Fruit fly (Drosophila melanogaster) whole organism, embryonic: ENCODE measurements around the gene alphaKap4.

Source experiments
- Bdp1 ChIP-seq: fragments of 200-800 bp; sonication (Bioruptor generic); optimal IDR thresholded peaks from 3 replicates; lab custom pipeline; 2016; ENCODE audit warnings: missing biosample characterization, missing genetic modification characterization
- CG10209 ChIP-seq: fragments of 200-800 bp; sonication (Bioruptor generic); optimal IDR thresholded peaks from 3 replicates; lab custom pipeline; 2017; ENCODE audit warnings: missing biosample characterization, mild to moderate bottlenecking, missing genetic modification characterization, missing genetic modification reagents
- CG10321 ChIP-seq: fragments of 200-800 bp; sonication (Bioruptor generic); IDR thresholded peaks from 2 replicates; pipeline ENCODE4 v1.3.6; 2022; ENCODE audit warnings: missing biosample characterization, missing genetic modification characterization
- CG12104 ChIP-seq: fragments of 200-800 bp; sonication (Bioruptor generic); optimal IDR thresholded peaks from 3 replicates; lab custom pipeline; 2016; ENCODE audit warnings: missing biosample characterization, missing genetic modification characterization
- CG12236 ChIP-seq: fragments of 200-800 bp; sonication (Bioruptor generic); optimal IDR thresholded peaks from 2 replicates; lab custom pipeline; 2016; ENCODE audit warnings: missing biosample characterization, missing genetic modification characterization
- CG12659 ChIP-seq: fragments of 200-800 bp; sonication (Bioruptor generic); optimal IDR thresholded peaks from 3 replicates; lab custom pipeline; 2017; ENCODE audit warnings: mild to moderate bottlenecking, missing biosample characterization, missing genetic modification reagents, missing genetic modification characterization
- CG14860 ChIP-seq: fragments of 200-800 bp; sonication (Bioruptor generic); IDR thresholded peaks from 3 replicates; pipeline ENCODE4 v1.3.6; 2022; ENCODE audit warnings: missing biosample characterization, missing genetic modification characterization; ENCODE audit not compliant: partially characterized antibody
- CG14965 ChIP-seq: fragments of 200-800 bp; sonication (Bioruptor generic); optimal IDR thresholded peaks from 2 replicates; lab custom pipeline; 2016; ENCODE audit warnings: missing biosample characterization, missing genetic modification characterization, borderline replicate concordance
- CG1529 ChIP-seq: fragments of 200-800 bp; sonication (Bioruptor generic); optimal IDR thresholded peaks from 3 replicates; lab custom pipeline; 2018; ENCODE audit warnings: missing biosample characterization, missing genetic modification characterization
- CG18476 ChIP-seq: fragments of 200-800 bp; sonication (Bioruptor generic); optimal IDR thresholded peaks from 2 replicates; lab custom pipeline; 2016; ENCODE audit warnings: missing biosample characterization, mild to moderate bottlenecking, missing genetic modification characterization
- CG33557 ChIP-seq: fragments of 200-800 bp; sonication (Bioruptor generic); optimal IDR thresholded peaks from 2 replicates; lab custom pipeline; 2019; ENCODE audit warnings: missing biosample characterization, mild to moderate bottlenecking, missing genetic modification characterization, moderate library complexity
- CG4424 ChIP-seq: fragments of 200-800 bp; sonication (Bioruptor generic); optimal IDR thresholded peaks from 3 replicates; lab custom pipeline; 2016; ENCODE audit warnings: missing biosample characterization, missing genetic modification characterization
- CG4617 ChIP-seq: fragments of 200-800 bp; sonication (Bioruptor generic); optimal IDR thresholded peaks from 3 replicates; lab custom pipeline; 2016; ENCODE audit warnings: missing biosample characterization, missing genetic modification characterization, borderline replicate concordance
- CG5953 ChIP-seq: fragments of 200-800 bp; sonication (Bioruptor generic); IDR thresholded peaks from 2 replicates; pipeline ENCODE4 v1.3.6; 2022; ENCODE audit warnings: missing biosample characterization, missing genetic modification characterization
- CG7839 ChIP-seq: fragments of 200-800 bp; sonication (Bioruptor generic); optimal IDR thresholded peaks from 3 replicates; lab custom pipeline; 2018; ENCODE audit warnings: missing biosample characterization, mild to moderate bottlenecking, missing genetic modification characterization, moderate library complexity
- CG8478 ChIP-seq: fragments of >200 bp; optimal IDR thresholded peaks from 2 replicates; lab custom pipeline; 2018
- D19B ChIP-seq: fragments of 200-800 bp; sonication (Bioruptor generic); optimal IDR thresholded peaks from 2 replicates; lab custom pipeline; 2017; ENCODE audit warnings: missing biosample characterization, mild to moderate bottlenecking, missing genetic modification characterization
- Doc3 ChIP-seq: fragments of 200-800 bp; sonication (Bioruptor generic); IDR thresholded peaks from 3 replicates; pipeline ENCODE4 v1.3.6; 2022; ENCODE audit warnings: missing biosample characterization, missing genetic modification characterization; ENCODE audit not compliant: partially characterized antibody
- Dp ChIP-seq: fragments of 200-800 bp; sonication (Bioruptor generic); optimal IDR thresholded peaks from 2 replicates; lab custom pipeline; 2018; ENCODE audit warnings: missing biosample characterization, mild to moderate bottlenecking, missing genetic modification characterization, moderate library complexity
- Fer2 ChIP-seq: fragments of 200-800 bp; sonication (Bioruptor generic); optimal IDR thresholded peaks from 2 replicates; lab custom pipeline; 2018; ENCODE audit warnings: missing biosample characterization, mild to moderate bottlenecking, missing genetic modification characterization, moderate library complexity
- Gsc ChIP-seq: fragments of 200-800 bp; sonication (Bioruptor generic); IDR thresholded peaks from 2 replicates; pipeline ENCODE4 v1.3.6; 2022; ENCODE audit warnings: missing biosample characterization, missing genetic modification characterization
- Hr3 ChIP-seq: fragments of 200-800 bp; sonication (Bioruptor generic); optimal IDR thresholded peaks from 3 replicates; lab custom pipeline; 2016; ENCODE audit warnings: missing biosample characterization, missing genetic modification characterization
- Hr51 ChIP-seq, 2 experiments: fragments of 200-800 bp; sonication (Bioruptor generic); optimal IDR thresholded peaks; 2 replicates in 1 of 2; 3 replicates in 1 of 2; lab custom pipeline; 2016 to 2018; ENCODE audit warnings: missing biosample characterization in 2 of 2, missing genetic modification characterization in 2 of 2, mild to moderate bottlenecking in 1 of 2, moderate library complexity in 1 of 2
- Lhr ChIP-seq: fragments of 200-800 bp; sonication (Bioruptor generic); optimal IDR thresholded peaks from 3 replicates; lab custom pipeline; 2017; ENCODE audit warnings: mild to moderate bottlenecking, missing biosample characterization, missing genetic modification reagents, missing genetic modification characterization
- Meics ChIP-seq: fragments of 200-800 bp; sonication (Bioruptor generic); optimal IDR thresholded peaks from 2 replicates; lab custom pipeline; 2017; ENCODE audit warnings: missing biosample characterization, mild to moderate bottlenecking, missing genetic modification characterization
- Mes4 ChIP-seq: fragments of 200-800 bp; sonication (Bioruptor generic); optimal IDR thresholded peaks from 2 replicates; lab custom pipeline; 2016; ENCODE audit warnings: missing biosample characterization, missing genetic modification characterization
- Neu2 ChIP-seq: fragments of 200-800 bp; sonication (Bioruptor generic); optimal IDR thresholded peaks from 3 replicates; lab custom pipeline; 2016; ENCODE audit warnings: missing biosample characterization, missing genetic modification characterization, borderline replicate concordance
- Nf-YB ChIP-seq: fragments of 200-800 bp; sonication (Bioruptor generic); optimal IDR thresholded peaks from 3 replicates; lab custom pipeline; 2019; ENCODE audit warnings: missing biosample characterization, mild to moderate bottlenecking, missing genetic modification characterization, moderate library complexity
- Optix ChIP-seq: fragments of 200-800 bp; sonication (Bioruptor generic); IDR thresholded peaks from 3 replicates; pipeline ENCODE4 v1.3.6; 2022; ENCODE audit warnings: missing biosample characterization, missing genetic modification characterization
- Pdp1 ChIP-seq, 2 experiments: fragments of 200-800 bp; sonication (Bioruptor generic); optimal IDR thresholded peaks; 3 replicates each; lab custom pipeline; 2016; ENCODE audit warnings: missing biosample characterization in 2 of 2, missing genetic modification characterization in 2 of 2, mild to moderate bottlenecking in 1 of 2, moderate library complexity in 1 of 2
- Rx ChIP-seq: fragments of 200-800 bp; sonication (Bioruptor generic); IDR thresholded peaks from 2 replicates; pipeline ENCODE4 v1.3.6; 2022; ENCODE audit warnings: missing biosample characterization, missing genetic modification characterization
- Side ChIP-seq: fragments of 200-800 bp; sonication (Bioruptor generic); optimal IDR thresholded peaks from 2 replicates; lab custom pipeline; 2016; ENCODE audit warnings: missing biosample characterization, missing genetic modification characterization
- Sox100B ChIP-seq: fragments of 200-800 bp; sonication (Bioruptor generic); optimal IDR thresholded peaks from 3 replicates; lab custom pipeline; 2018; ENCODE audit warnings: missing biosample characterization, mild to moderate bottlenecking, missing genetic modification characterization
- Sry-δ ChIP-seq: fragments of 200-800 bp; sonication (Bioruptor generic); optimal IDR thresholded peaks from 2 replicates; lab custom pipeline; 2016; ENCODE audit warnings: missing biosample characterization, missing genetic modification characterization
- Usf ChIP-seq: fragments of 200-800 bp; sonication (Bioruptor generic); optimal IDR thresholded peaks from 2 replicates; lab custom pipeline; 2017; ENCODE audit warnings: missing genotype, missing biosample characterization, missing genetic modification characterization
- al ChIP-seq: fragments of 200-800 bp; sonication (Bioruptor generic); IDR thresholded peaks from 2 replicates; pipeline ENCODE4 v1.3.6; 2022; ENCODE audit warnings: missing biosample characterization, missing genetic modification characterization
- bcd ChIP-seq: fragments of 200-800 bp; sonication (Bioruptor generic); optimal IDR thresholded peaks from 2 replicates; lab custom pipeline; 2017; ENCODE audit warnings: missing biosample characterization, mild to moderate bottlenecking, missing genetic modification characterization
- disco-r ChIP-seq: fragments of 200-800 bp; sonication (Bioruptor generic); optimal IDR thresholded peaks from 2 replicates; lab custom pipeline; 2016; ENCODE audit warnings: missing biosample characterization, missing genetic modification characterization
- grn ChIP-seq: fragments of 200-800 bp; sonication (Bioruptor generic); optimal IDR thresholded peaks from 3 replicates; lab custom pipeline; 2017; ENCODE audit warnings: missing biosample characterization, missing genetic modification characterization
- hth ChIP-seq: fragments of >200 bp; optimal IDR thresholded peaks from 2 replicates; lab custom pipeline; 2017; ENCODE audit warnings: inconsistent platforms
- mld ChIP-seq: fragments of 200-800 bp; sonication (Bioruptor generic); IDR thresholded peaks from 3 replicates; pipeline ENCODE4 v1.3.6; 2022; ENCODE audit warnings: missing biosample characterization, missing genetic modification characterization; ENCODE audit not compliant: partially characterized antibody
- onecut ChIP-seq: fragments of 200-800 bp; sonication (Bioruptor generic); IDR thresholded peaks from 2 replicates; pipeline ENCODE4 v1.3.6; 2022; ENCODE audit warnings: missing biosample characterization, missing genetic modification characterization
- otp ChIP-seq: fragments of 200-800 bp; sonication (Bioruptor generic); IDR thresholded peaks from 3 replicates; pipeline ENCODE4, ENCODE4 v1.3.6; 2022; ENCODE audit warnings: missing biosample characterization, missing genetic modification characterization
- phol ChIP-seq: fragments of 200-800 bp; sonication (Bioruptor generic); optimal IDR thresholded peaks from 3 replicates; lab custom pipeline; 2018; ENCODE audit warnings: missing biosample characterization, mild to moderate bottlenecking, missing genetic modification characterization, moderate library complexity
- pzg ChIP-seq: fragments of 200-800 bp; sonication (Bioruptor generic); optimal IDR thresholded peaks from 3 replicates; lab custom pipeline; 2018; ENCODE audit warnings: missing biosample characterization, mild to moderate bottlenecking, missing genetic modification characterization, moderate library complexity
- sna ChIP-seq: fragments of 200-800 bp; sonication (Bioruptor generic); IDR thresholded peaks from 2 replicates; pipeline ENCODE4 v1.3.6; 2022; ENCODE audit warnings: missing biosample characterization, missing genetic modification characterization; ENCODE audit not compliant: partially characterized antibody
- unc-4 ChIP-seq: fragments of 200-800 bp; sonication (Bioruptor generic); IDR thresholded peaks from 2 replicates; pipeline ENCODE4 v1.3.6; 2022; ENCODE audit warnings: missing biosample characterization, missing genetic modification characterization; ENCODE audit not compliant: partially characterized antibody
- zen2 ChIP-seq: fragments of 200-800 bp; sonication (Bioruptor generic); IDR thresholded peaks from 3 replicates; pipeline ENCODE4 v1.3.6; 2022; ENCODE audit warnings: missing biosample characterization, missing genetic modification characterization; ENCODE audit not compliant: partially characterized antibody

Gene alphaKap4

DNA sequence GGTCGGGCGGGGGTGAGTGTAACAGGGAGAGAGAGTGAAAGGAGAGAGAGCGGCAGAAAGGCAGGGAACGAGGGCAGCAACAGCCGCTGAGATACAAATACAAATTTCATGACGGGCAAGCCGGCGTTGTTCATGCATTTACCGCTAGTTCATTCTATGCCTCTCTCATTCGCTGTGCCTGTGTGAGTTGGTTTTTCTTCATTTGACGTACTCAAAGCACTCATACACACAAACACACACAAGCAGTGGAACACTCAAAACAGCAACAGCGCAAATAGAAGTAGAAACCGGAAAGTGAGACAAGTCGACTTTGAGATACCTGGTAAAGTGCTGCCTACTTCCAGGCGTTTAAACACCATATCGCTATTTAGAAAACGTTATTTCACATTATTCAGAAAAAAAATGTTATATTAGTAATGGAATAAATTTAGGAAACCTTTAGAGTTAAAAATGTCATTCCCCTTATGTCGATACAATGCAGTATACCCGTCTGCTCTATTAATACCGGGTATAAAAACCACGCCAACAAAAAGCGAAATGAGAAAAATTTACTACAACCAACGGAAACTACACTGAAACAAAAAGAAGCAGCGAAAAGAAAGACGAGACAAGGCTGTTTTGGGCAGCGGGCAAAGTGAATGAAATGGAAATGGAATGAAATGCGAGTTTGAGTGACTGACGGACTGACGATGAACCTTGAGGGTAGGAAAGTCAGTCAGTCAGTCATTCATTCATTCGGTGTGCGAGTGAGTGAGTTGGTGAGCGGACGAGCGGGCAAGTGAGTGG is 34.5 kb downstream of the alphaKap4 start (continued):
- peak; percentile 58 for TF ChIP-seq CG14965
- peak; percentile 91 for TF ChIP-seq Side (GFP tag; lab: Kevin White, UChicago)
- TF ChIP-seq mld (GFP tag; lab: Robert Waterston, UW), result no peak
- TF ChIP-seq Optix, result peak; percentile 95
- no peak for TF ChIP-seq Dp
- peak; percentile 84 for TF ChIP-seq CG12659 (GFP tag; lab: Kevin White, UChicago)
- peak; percentile 89 for TF ChIP-seq CG12236 (GFP tag; lab: Kevin White, UChicago)
- no peak for TF ChIP-seq Doc3 (GFP tag; lab: Robert Waterston, UW)
- peak; percentile 85 for TF ChIP-seq Meics (GFP tag; lab: Kevin White, UChicago)
- peak; percentile 97 for TF ChIP-seq Rx (GFP tag; lab: Robert Waterston, UW)
- peak; percentile 93 for TF ChIP-seq CG5953 (GFP tag; lab: Robert Waterston, UW)
- peak; percentile 91 for TF ChIP-seq onecut (GFP tag; lab: Robert Waterston, UW)
- TF ChIP-seq Usf (GFP tag; lab: Kevin White, UChicago), result peak; percentile 61
- peak; percentile 97 for TF ChIP-seq phol (tag; lab: Kevin White, UChicago)
- peak; percentile 95 for TF ChIP-seq bcd (GFP tag; lab: Kevin White, UChicago)
- TF ChIP-seq Sox100B (GFP tag; lab: Kevin White, UChicago), result peak; percentile 94
- peak; percentile 58 for TF ChIP-seq Sry-δ (GFP tag; lab: Kevin White, UChicago)
- peak; percentile 85 for TF ChIP-seq CG4617
- peak; percentile 94 for TF ChIP-seq CG1529
- peak; percentile 95 for TF ChIP-seq otp
- TF ChIP-seq Fer2 (tag; lab: Kevin White, UChicago), result peak; percentile 38
- peak; percentile 17; the same call in 1 of the 2 replicates for TF ChIP-seq unc-4
- TF ChIP-seq D19B (GFP tag; lab: Kevin White, UChicago), result peak; percentile 98
- peak; percentile 96 for TF ChIP-seq CG10209 (GFP tag; lab: Kevin White, UChicago)
- peak; percentile 94 for TF ChIP-seq CG7839 (tag; lab: Kevin White, UChicago)
- TF ChIP-seq CG10321 (GFP tag; lab: Robert Waterston, UW), result peak; percentile 74; the same call in 1 of the 2 replicates
- TF ChIP-seq sna (GFP tag; lab: Robert Waterston, UW), result no peak
- peak; percentile 85 to 95 for TF ChIP-seq Pdp1 (GFP tag; optimal IDR thresholded peaks at IDR 0.05; lab: Kevin White, UChicago)
- peak; percentile 64 for TF ChIP-seq al (GFP tag; lab: Robert Waterston, UW)
- TF ChIP-seq CG14860 (GFP tag; lab: Robert Waterston, UW), result no peak
- no peak for TF ChIP-seq pzg (GFP tag; lab: Kevin White, UChicago)
- peak; percentile 80 for TF ChIP-seq CG33557
- TF ChIP-seq Mes4 (GFP tag; lab: Kevin White, UChicago), result peak; percentile 90
- peak; percentile 87 for TF ChIP-seq CG12104 (GFP tag; lab: Kevin White, UChicago)
- peak; percentile 94; the same call in 1 of the 2 replicates for TF ChIP-seq Gsc (GFP tag; lab: Robert Waterston, UW)
- TF ChIP-seq Hr51 (GFP tag; optimal IDR thresholded peaks at IDR 0.05; lab: Kevin White, UChicago), result peak; percentile 70 to 93
- peak; percentile 96 for TF ChIP-seq Hr3 (GFP tag; lab: Kevin White, UChicago)
- peak; percentile 93 for TF ChIP-seq CG18476 (GFP tag; lab: Kevin White, UChicago)
- peak; percentile 87 for TF ChIP-seq Lhr
- TF ChIP-seq zen2 (GFP tag; lab: Robert Waterston, UW), result 0 out of 3 replicates have a peak, but pooled peaks have one; percentile 32
- TF ChIP-seq Bdp1 (GFP tag; lab: Kevin White, UChicago), result peak; percentile 81
- peak; percentile 76 for TF ChIP-seq Nf-YB (GFP tag; lab: Kevin White, UChicago)
- TF ChIP-seq grn (GFP tag; lab: Kevin White, UChicago), result peak; percentile 59
- TF ChIP-seq hth (lab: Kevin White, UChicago), result no peak
- peak; percentile 96 for TF ChIP-seq CG4424
- TF ChIP-seq Neu2 (GFP tag; lab: Kevin White, UChicago), result no peak
- TF ChIP-seq CG8478 (lab: Kevin White, UChicago), result no peak
- TF ChIP-seq disco-r (GFP tag; lab: Kevin White, UChicago), result peak; percentile 84
